Fruit fly (Drosophila melanogaster) whole organism, wandering third instar larva: ENCODE data around the gene CG15743.

Experiments
- Abd-B ChIP-seq: fragments of >200 bp; optimal IDR thresholded peaks from 2 replicates; lab custom pipeline; 2017; ENCODE audit warnings: missing biosample characterization, missing genetic modification characterization
- CG32264 ChIP-seq: fragments of 200-800 bp; sonication (Bioruptor generic); optimal IDR thresholded peaks from 2 replicates; lab custom pipeline; 2016; ENCODE audit warnings: missing biosample characterization, missing genetic modification characterization
- CG9705 ChIP-seq: fragments of 200-800 bp; sonication (Bioruptor generic); optimal IDR thresholded peaks from 2 replicates; lab custom pipeline; 2018; ENCODE audit warnings: missing biosample characterization, mild to moderate bottlenecking, missing genetic modification characterization
- CrebA ChIP-seq: fragments of 200-800 bp; sonication (Bioruptor generic); optimal IDR thresholded peaks from 2 replicates; lab custom pipeline; 2016; ENCODE audit warnings: missing biosample characterization, mild to moderate bottlenecking, missing genetic modification characterization, borderline replicate concordance
- Dfd ChIP-seq: fragments of >200 bp; optimal IDR thresholded peaks from 2 replicates; lab custom pipeline; 2017; ENCODE audit warnings: missing biosample characterization, missing genetic modification characterization
- Dif ChIP-seq: fragments of 200-275, 200-300 bp; sonication (Bioruptor generic); optimal IDR thresholded peaks from 2 replicates; lab custom pipeline; 2018; ENCODE audit warnings: missing biosample characterization, missing genetic modification characterization; ENCODE audit not compliant: partially characterized antibody
- GATAd ChIP-seq: sonication (Bioruptor generic); optimal IDR thresholded peaks from 2 replicates; lab custom pipeline; 2016; ENCODE audit warnings: missing biosample characterization, missing genetic modification characterization
- HLH106 ChIP-seq: fragments of 200-800 bp; optimal IDR thresholded peaks from 3 replicates; lab custom pipeline; 2019; ENCODE audit warnings: missing biosample characterization, mild to moderate bottlenecking, missing genetic modification characterization, moderate library complexity
- Hnf4 ChIP-seq: fragments of 200-800 bp; sonication (Bioruptor generic); optimal IDR thresholded peaks from 2 replicates; lab custom pipeline; 2016; ENCODE audit warnings: missing biosample characterization, mild to moderate bottlenecking, missing genetic modification characterization
- Hr78 ChIP-seq: fragments of >200 bp; optimal IDR thresholded peaks from 2 replicates; lab custom pipeline; 2017; ENCODE audit warnings: missing biosample characterization, missing genetic modification characterization
- Hr83 ChIP-seq: fragments of 200-300 bp; sonication (Bioruptor generic); optimal IDR thresholded peaks from 2 replicates; lab custom pipeline; 2016; ENCODE audit warnings: missing biosample characterization, mild to moderate bottlenecking, missing genetic modification characterization, moderate library complexity; ENCODE audit not compliant: poor library complexity, severe bottlenecking
- Jra ChIP-seq: sonication (Bioruptor generic); optimal IDR thresholded peaks from 2 replicates; lab custom pipeline; 2016; ENCODE audit warnings: missing biosample characterization, missing genetic modification characterization
- Mio ChIP-seq: sonication (Bioruptor generic); optimal IDR thresholded peaks from 2 replicates; lab custom pipeline; 2016; ENCODE audit warnings: missing biosample characterization, missing genetic modification characterization
- Myc ChIP-seq: fragments of >200 bp; optimal IDR thresholded peaks from 2 replicates; lab custom pipeline; 2017
- N ChIP-seq: fragments of >200 bp; optimal IDR thresholded peaks from 2 replicates; lab custom pipeline; 2018; ENCODE audit warnings: missing biosample characterization, missing external identifiers, missing genetic modification characterization
- OdsH ChIP-seq: fragments of 200-800 bp; sonication (Bioruptor generic); optimal IDR thresholded peaks from 2 replicates; lab custom pipeline; 2016; ENCODE audit warnings: missing biosample characterization, mild to moderate bottlenecking, missing genetic modification characterization
- Rel ChIP-seq, 2 experiments: fragments of 200-800 bp; sonication (Bioruptor generic) in 1 of 2; optimal IDR thresholded peaks; 2 replicates in 1 of 2; 3 replicates in 1 of 2; lab custom pipeline; 2016 to 2019; ENCODE audit warnings: mild to moderate bottlenecking in 2 of 2, missing biosample characterization in 2 of 2, missing genetic modification characterization in 2 of 2, moderate library complexity in 1 of 2
- Sp1 ChIP-seq: fragments of 200-800 bp; sonication (Bioruptor generic); optimal IDR thresholded peaks from 3 replicates; lab custom pipeline; 2019; ENCODE audit warnings: missing biosample characterization, mild to moderate bottlenecking, missing genetic modification characterization, moderate library complexity
- Vsx2 ChIP-seq: fragments of 200-300, 225-300 bp; sonication (Bioruptor generic); optimal IDR thresholded peaks from 2 replicates; lab custom pipeline; 2018; ENCODE audit warnings: missing biosample characterization, missing genetic modification characterization; ENCODE audit not compliant: partially characterized antibody
- br ChIP-seq: fragments of 200-800 bp; sonication (Bioruptor generic); optimal IDR thresholded peaks from 2 replicates; lab custom pipeline; 2016; ENCODE audit warnings: missing biosample characterization, missing genetic modification characterization
- brk ChIP-seq: fragments of 200-800 bp; sonication (Bioruptor generic); optimal IDR thresholded peaks from 2 replicates; lab custom pipeline; 2016; ENCODE audit warnings: missing biosample characterization, mild to moderate bottlenecking, missing genetic modification characterization
- dl ChIP-seq, 2 experiments: fragments of 175-275, 200-275 bp in 1 of 2; fragments of 200-275 bp in 1 of 2; sonication (Bioruptor generic); optimal IDR thresholded peaks; lab custom pipeline; 2018; ENCODE audit warnings: mild to moderate bottlenecking in 2 of 2, missing biosample characterization in 2 of 2, missing genetic modification characterization in 2 of 2, moderate library complexity in 2 of 2; ENCODE audit not compliant: partially characterized antibody in 2 of 2, insufficient read depth in 1 of 2
- dmrt93B ChIP-seq: fragments of 200-800 bp; sonication (Bioruptor generic); optimal IDR thresholded peaks from 2 replicates; lab custom pipeline; 2018; ENCODE audit warnings: missing biosample characterization, mild to moderate bottlenecking, missing genetic modification characterization
- dsf ChIP-seq: sonication (Bioruptor generic); optimal IDR thresholded peaks from 2 replicates; lab custom pipeline; 2016; ENCODE audit warnings: missing biosample characterization, missing genetic modification characterization, borderline replicate concordance
- ey ChIP-seq: fragments of 200-800 bp; sonication (Bioruptor generic); optimal IDR thresholded peaks from 2 replicates; lab custom pipeline; 2016; ENCODE audit warnings: missing biosample characterization, missing genetic modification characterization
- foxo ChIP-seq, 2 experiments: fragments of 200-800 bp; sonication (Bioruptor generic); optimal IDR thresholded peaks; 2 replicates in 1 of 2; 3 replicates in 1 of 2; lab custom pipeline; 2016 to 2017; ENCODE audit warnings: missing biosample characterization in 2 of 2, missing genetic modification characterization in 2 of 2
- fru ChIP-seq: fragments of 200-800 bp; sonication (Bioruptor generic); optimal IDR thresholded peaks from 3 replicates; lab custom pipeline; 2016; ENCODE audit warnings: missing biosample characterization, mild to moderate bottlenecking, missing genetic modification characterization
- h ChIP-seq: fragments of 200-800 bp; sonication (Bioruptor generic); optimal IDR thresholded peaks from 3 replicates; lab custom pipeline; 2016; ENCODE audit warnings: missing biosample characterization, mild to moderate bottlenecking, missing genetic modification characterization
- jim ChIP-seq: fragments of 175-275, 200-325 bp; sonication (Bioruptor generic); optimal IDR thresholded peaks from 2 replicates; lab custom pipeline; 2016; ENCODE audit warnings: missing biosample characterization, mild to moderate bottlenecking, missing genetic modification characterization
- lola ChIP-seq: fragments of >200 bp; optimal IDR thresholded peaks from 2 replicates; lab custom pipeline; 2017; ENCODE audit warnings: missing biosample characterization, missing genetic modification characterization
- pan ChIP-seq: fragments of >200 bp; optimal IDR thresholded peaks from 2 replicates; lab custom pipeline; 2017
- psq ChIP-seq: fragments of 200-800 bp; sonication (Bioruptor generic); optimal IDR thresholded peaks from 3 replicates; lab custom pipeline; 2017; ENCODE audit warnings: missing biosample characterization, mild to moderate bottlenecking, missing genetic modification characterization, moderate library complexity
- rgr ChIP-seq: fragments of 200-800 bp; sonication (Bioruptor generic); optimal IDR thresholded peaks from 3 replicates; lab custom pipeline; 2016; ENCODE audit warnings: missing biosample characterization, mild to moderate bottlenecking, missing genetic modification characterization
- sage ChIP-seq: fragments of 200-800 bp; sonication (Bioruptor generic); optimal IDR thresholded peaks from 2 replicates; lab custom pipeline; 2016; ENCODE audit warnings: missing biosample characterization, mild to moderate bottlenecking, missing genetic modification characterization
- sv ChIP-seq: fragments of 200-800 bp; sonication (Bioruptor generic); optimal IDR thresholded peaks from 3 replicates; lab custom pipeline; 2016; ENCODE audit warnings: missing biosample characterization, missing genetic modification characterization
- tai ChIP-seq: sonication (Bioruptor generic); optimal IDR thresholded peaks from 2 replicates; lab custom pipeline; 2016; ENCODE audit warnings: missing biosample characterization, missing genetic modification characterization
- usp ChIP-seq: fragments of >200 bp; optimal IDR thresholded peaks from 2 replicates; lab custom pipeline; 2017; ENCODE audit warnings: missing biosample characterization, missing genetic modification characterization
- woc ChIP-seq: sonication (Bioruptor generic); optimal IDR thresholded peaks from 2 replicates; lab custom pipeline; 2016; ENCODE audit warnings: missing biosample characterization, mild to moderate bottlenecking, missing genetic modification characterization

CG15743 gene

DNA sequence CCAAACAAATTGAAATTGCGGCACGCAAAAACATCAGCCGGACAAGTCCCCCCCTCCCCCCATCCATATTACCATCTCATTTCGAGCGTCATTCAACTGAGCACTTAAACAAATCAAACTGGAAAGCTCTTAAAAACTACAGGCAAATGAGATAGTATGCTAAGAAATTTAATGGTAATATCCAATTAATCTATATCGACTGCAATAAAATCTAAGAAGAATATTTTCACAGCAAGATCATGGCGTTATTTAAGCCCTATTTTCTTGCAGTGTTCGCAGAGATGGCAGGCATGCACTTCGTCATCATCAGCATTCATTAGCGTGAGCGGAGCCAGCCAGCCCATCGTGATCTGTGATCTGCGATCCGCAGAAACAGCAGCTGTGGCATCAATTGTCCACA lies 41.0 kb upstream of the CG15743 start:
- TF ChIP-seq pan (lab: Kevin White, UChicago), result no peak
- TF ChIP-seq ey (GFP tag; lab: Kevin White, UChicago), result peak; percentile 71
- TF ChIP-seq HLH106 (tag; lab: Kevin White, UChicago), result peak; percentile 58
- peak; percentile 74 for TF ChIP-seq fru (GFP tag; lab: Kevin White, UChicago)
- TF ChIP-seq CrebA (GFP tag; lab: Kevin White, UChicago), result no peak
- TF ChIP-seq dsf (GFP tag; lab: Kevin White, UChicago), result no peak
- peak; percentile 71 for TF ChIP-seq rgr (GFP tag; lab: Kevin White, UChicago)
- TF ChIP-seq Vsx2, result no peak
- TF ChIP-seq br (GFP tag; lab: Kevin White, UChicago), result peak; percentile 65
- peak; percentile 60 for TF ChIP-seq woc (GFP tag; lab: Kevin White, UChicago)
- TF ChIP-seq Myc (lab: Kevin White, UChicago), result no peak
- no peak for TF ChIP-seq Hr83 (GFP tag; lab: Kevin White, UChicago)
- peak; percentile 32 for TF ChIP-seq dmrt93B (GFP tag; lab: Kevin White, UChicago)
- TF ChIP-seq usp (GFP tag; lab: Kevin White, UChicago), result no peak
- peak; percentile 63 for TF ChIP-seq psq (GFP tag; lab: Kevin White, UChicago)
- TF ChIP-seq tai, result no peak
- no peak for TF ChIP-seq jim
- TF ChIP-seq lola (GFP tag; lab: Kevin White, UChicago), result no peak
- no peak for TF ChIP-seq GATAd (GFP tag; lab: Kevin White, UChicago)
- TF ChIP-seq Hr78, result no peak
- TF ChIP-seq Jra (GFP tag; lab: Kevin White, UChicago), result no peak
- TF ChIP-seq Mio (GFP tag; lab: Kevin White, UChicago), result no peak
- TF ChIP-seq Dif, result no peak
- no peak for TF ChIP-seq Abd-B
- TF ChIP-seq CG9705 (GFP tag; lab: Kevin White, UChicago), result no peak
- peak; percentile 52 for TF ChIP-seq Sp1
- peak; percentile 23 for TF ChIP-seq brk (GFP tag; lab: Kevin White, UChicago)
- peak; percentile 78 for TF ChIP-seq h (GFP tag; lab: Kevin White, UChicago)
- no peak for TF ChIP-seq sv (GFP tag; lab: Kevin White, UChicago)
- peak; percentile 59 for TF ChIP-seq OdsH (GFP tag; lab: Kevin White, UChicago)
- no peak for TF ChIP-seq Rel (GFP tag; optimal IDR thresholded peaks at IDR 0.05; lab: Kevin White, UChicago)
- no peak for TF ChIP-seq Rel (tag; optimal IDR thresholded peaks at IDR 0.05; lab: Kevin White, UChicago)
- TF ChIP-seq Hnf4 (GFP tag; lab: Kevin White, UChicago), result peak; percentile 66
- TF ChIP-seq foxo (GFP tag; optimal IDR thresholded peaks at IDR 0.05; lab: Kevin White, UChicago), result peak in 1 of 2 experiments; percentile 64
- no peak for TF ChIP-seq N
- no peak for TF ChIP-seq sage
- TF ChIP-seq dl (GFP tag; optimal IDR thresholded peaks at IDR 0.05; lab: Kevin White, UChicago; ENCODE audit: insufficient read depth in 1 of 2, partially characterized antibody in 2 of 2), result no peak
- TF ChIP-seq CG32264 (GFP tag; lab: Kevin White, UChicago), result peak; percentile 4
- TF ChIP-seq Dfd, result no peak

DNA sequence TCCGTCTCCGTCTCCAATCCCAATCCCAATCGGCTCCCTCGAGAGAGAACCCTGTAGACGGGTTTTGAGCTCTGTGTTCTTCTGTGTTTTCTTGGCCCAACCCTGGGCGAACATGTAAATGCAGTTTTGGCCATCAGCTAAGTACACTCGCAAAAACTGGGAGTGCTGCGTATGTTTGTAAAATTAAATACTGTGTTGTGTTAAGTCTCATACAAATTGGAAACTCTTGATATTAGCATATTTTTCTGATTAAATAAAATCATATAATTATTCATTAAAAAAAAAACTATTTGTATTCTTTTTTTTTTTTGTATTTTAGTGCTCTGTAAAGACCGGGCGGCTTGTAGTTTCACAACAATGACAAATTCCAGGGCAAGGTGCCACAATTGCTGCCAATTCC lies 39.7 kb upstream of the CG15743 start:
- TF ChIP-seq ey (GFP tag; lab: Kevin White, UChicago) (peak; percentile 27), Hr83 (GFP tag; lab: Kevin White, UChicago) (no peak), br (GFP tag; lab: Kevin White, UChicago) (peak; percentile 9), Sp1 (peak; percentile 33), foxo (GFP tag; optimal IDR thresholded peaks at IDR 0.05; lab: Kevin White, UChicago) (peak in 1 of 2 experiments; percentile 75), CrebA (GFP tag; lab: Kevin White, UChicago) (no peak), fru (GFP tag; lab: Kevin White, UChicago) (peak; percentile 64), HLH106 (tag; lab: Kevin White, UChicago) (peak; percentile 2), rgr (GFP tag; lab: Kevin White, UChicago) (peak; percentile 58), psq (GFP tag; lab: Kevin White, UChicago) (peak; percentile 52), woc (GFP tag; lab: Kevin White, UChicago) (peak; percentile 37), Rel (GFP tag; optimal IDR thresholded peaks at IDR 0.05; lab: Kevin White, UChicago) (peak; percentile 0), Rel (tag; optimal IDR thresholded peaks at IDR 0.05; lab: Kevin White, UChicago) (no peak), sage (no peak), OdsH (GFP tag; lab: Kevin White, UChicago) (peak; percentile 60), h (GFP tag; lab: Kevin White, UChicago) (peak; percentile 52), N (no peak), CG32264 (GFP tag; lab: Kevin White, UChicago) (no peak), brk (GFP tag; lab: Kevin White, UChicago) (no peak)
